Fruit fly (Drosophila melanogaster): ENCODE measurements around the gene CG6650.

CG6650 gene

dm6 chr3L:14036867-14037313 is 5.6 kb downstream of the CG6650 start, which contains the start of gene Hsp110 (continued):
- TF ChIP-seq ham (GFP tag; IDR thresholded peaks at IDR 0.05): no peak
- TF ChIP-seq aop (GFP tag; IDR thresholded peaks at IDR 0.05): no peak
- TF ChIP-seq NC2β (GFP tag; optimal IDR thresholded peaks at IDR 0.05): peak; percentile 7
- no peak for TF ChIP-seq CG7786 (GFP tag; optimal IDR thresholded peaks at IDR 0.05)
- TF ChIP-seq ara (GFP tag; IDR thresholded peaks at IDR 0.05): no peak
- no peak for TF ChIP-seq yki (optimal IDR thresholded peaks at IDR 0.05)
- TF ChIP-seq wor (GFP tag; IDR thresholded peaks at IDR 0.05): no peak
- peak; percentile 8 for TF ChIP-seq Dad (GFP tag; optimal IDR thresholded peaks at IDR 0.05)
- peak; percentile 55 for TF ChIP-seq Fer1 (GFP tag; optimal IDR thresholded peaks at IDR 0.05)
- TF ChIP-seq Dref (GFP tag; IDR thresholded peaks at IDR 0.05): peak; percentile 98
- peak; percentile 14 for TF ChIP-seq CG12155 (GFP tag; optimal IDR thresholded peaks at IDR 0.05)
- peak; percentile 76 for TF ChIP-seq bigmax (GFP tag; optimal IDR thresholded peaks at IDR 0.05)
- TF ChIP-seq pb (GFP tag; optimal IDR thresholded peaks at IDR 0.05): no peak
- peak; percentile 37 for TF ChIP-seq Dek (tag; optimal IDR thresholded peaks at IDR 0.05)
- no peak for TF ChIP-seq tll (GFP tag; optimal IDR thresholded peaks at IDR 0.05)
- no peak for TF ChIP-seq D19A (tag; optimal IDR thresholded peaks at IDR 0.05)
- TF ChIP-seq NC2α (GFP tag; optimal IDR thresholded peaks at IDR 0.05): no peak
- TF ChIP-seq CG3847 (GFP tag; IDR thresholded peaks at IDR 0.05): no peak
- TF ChIP-seq al (GFP tag; IDR thresholded peaks at IDR 0.05): no peak
- TF ChIP-seq CG17829 (tag; optimal IDR thresholded peaks at IDR 0.05): peak; percentile 52
- peak; percentile 97 for TF ChIP-seq Dll (GFP tag; IDR thresholded peaks at IDR 0.05; ENCODE audit: partially characterized antibody)
- no peak for TF ChIP-seq CG5245 (GFP tag; optimal IDR thresholded peaks at IDR 0.05)
- no peak for TF ChIP-seq CG1602 (GFP tag; optimal IDR thresholded peaks at IDR 0.05)
- no peak for TF ChIP-seq croc (GFP tag; conservative IDR thresholded peaks at IDR 0.05)
- peak; percentile 45 for TF ChIP-seq MESR4 (GFP tag; optimal IDR thresholded peaks at IDR 0.05)
- no peak for TF ChIP-seq shn (GFP tag; optimal IDR thresholded peaks at IDR 0.05)
- TF ChIP-seq CG12769 (tag; optimal IDR thresholded peaks at IDR 0.05): no peak
- peak; percentile 90 for TF ChIP-seq CG2116 (GFP tag; optimal IDR thresholded peaks at IDR 0.05)
- TF ChIP-seq tup (GFP tag; optimal IDR thresholded peaks at IDR 0.05): no peak
- TF ChIP-seq CG4360 (GFP tag; IDR thresholded peaks at IDR 0.05): no peak
- TF ChIP-seq CG7372 (GFP tag; IDR thresholded peaks at IDR 0.05): no peak
- no peak for TF ChIP-seq CG1647 (GFP tag; optimal IDR thresholded peaks at IDR 0.05)
- no peak for TF ChIP-seq ind (GFP tag; optimal IDR thresholded peaks at IDR 0.05)
- TF ChIP-seq CG7963 (GFP tag; IDR thresholded peaks at IDR 0.05; ENCODE audit: partially characterized antibody): peak; percentile 98
- peak; percentile 49 for TF ChIP-seq sug (tag; optimal IDR thresholded peaks at IDR 0.05)
- no peak for TF ChIP-seq CG3838 (GFP tag; optimal IDR thresholded peaks at IDR 0.05)
- no peak for TF ChIP-seq so (GFP tag; IDR thresholded peaks at IDR 0.05)
- TF ChIP-seq CG30431 (GFP tag; optimal IDR thresholded peaks at IDR 0.05): no peak
- TF ChIP-seq CoRest (tag; optimal IDR thresholded peaks at IDR 0.05): peak; percentile 40
- TF ChIP-seq CG42726 (GFP tag; IDR thresholded peaks at IDR 0.05; ENCODE audit: partially characterized antibody): peak; percentile 99
- peak; percentile 99 for TF ChIP-seq chinmo (GFP tag; IDR thresholded peaks at IDR 0.05; ENCODE audit: partially characterized antibody)
- no peak for TF ChIP-seq cas (GFP tag; IDR thresholded peaks at IDR 0.05)
- peak; percentile 49 for TF ChIP-seq her (GFP tag; optimal IDR thresholded peaks at IDR 0.05)
- peak; percentile 44 for TF ChIP-seq Ets65A (GFP tag)
- TF ChIP-seq slbo (GFP tag; IDR thresholded peaks at IDR 0.05): peak; percentile 22; the same call in 1 of the 2 replicates
- TF ChIP-seq CG15514 (GFP tag; optimal IDR thresholded peaks at IDR 0.05): peak; percentile 76
- no peak for TF ChIP-seq CG15696 (tag; optimal IDR thresholded peaks at IDR 0.05)
- no peak for TF ChIP-seq cg (GFP tag; optimal IDR thresholded peaks at IDR 0.05)
- peak; percentile 56 for TF ChIP-seq CG6254 (GFP tag; optimal IDR thresholded peaks at IDR 0.05)
- no peak for TF ChIP-seq Ada2b (GFP tag; IDR thresholded peaks at IDR 0.05)
- no peak for TF ChIP-seq maf-S (GFP tag; optimal IDR thresholded peaks at IDR 0.05)
- no peak for TF ChIP-seq C15 (GFP tag; IDR thresholded peaks at IDR 0.05)

Measured in whole organism, embryonic.